Fruit fly (Drosophila melanogaster) whole organism, embryonic: Measurements from ENCODE around the gene ATP8B.

Experiments used
- B-H2 ChIP-seq: fragments of 200-800 bp; sonication (Bioruptor generic); optimal IDR thresholded peaks from 2 replicates; lab custom pipeline; 2018; ENCODE audit warnings: missing biosample characterization, mild to moderate bottlenecking, missing genetic modification characterization
- CG10147 ChIP-seq: fragments of 200-800 bp; sonication (Bioruptor generic); optimal IDR thresholded peaks from 2 replicates; lab custom pipeline; 2019; ENCODE audit warnings: missing biosample characterization, mild to moderate bottlenecking, missing genetic modification characterization, moderate library complexity
- CG10366 ChIP-seq: fragments of 200-800 bp; sonication (Bioruptor generic); IDR thresholded peaks from 2 replicates; pipeline ENCODE4 v1.3.6; 2022; ENCODE audit warnings: missing biosample characterization, missing genetic modification characterization
- CG11504 ChIP-seq: fragments of 200-800 bp; sonication (Bioruptor generic); optimal IDR thresholded peaks from 3 replicates; lab custom pipeline; 2019; ENCODE audit warnings: missing biosample characterization, mild to moderate bottlenecking, missing genetic modification characterization, moderate library complexity
- CG12391 ChIP-seq: fragments of 200-800 bp; sonication (Bioruptor generic); optimal IDR thresholded peaks from 3 replicates; lab custom pipeline; 2018; ENCODE audit warnings: missing biosample characterization, mild to moderate bottlenecking, missing genetic modification characterization, moderate library complexity
- CG15601 ChIP-seq: fragments of 200-800 bp; sonication (Bioruptor generic); optimal IDR thresholded peaks from 3 replicates; lab custom pipeline; 2019; ENCODE audit warnings: missing biosample characterization, mild to moderate bottlenecking, missing genetic modification characterization, moderate library complexity
- CG1792 ChIP-seq: fragments of 200-800 bp; sonication (Bioruptor generic); optimal IDR thresholded peaks from 2 replicates; lab custom pipeline; 2016; ENCODE audit warnings: missing biosample characterization, missing genetic modification characterization
- CG18764 ChIP-seq: fragments of 200-800 bp; sonication (Bioruptor generic); optimal IDR thresholded peaks from 3 replicates; lab custom pipeline; 2016; ENCODE audit warnings: missing biosample characterization, missing genetic modification characterization
- CG2202 ChIP-seq: fragments of 200-800 bp; sonication (Bioruptor generic); optimal IDR thresholded peaks from 2 replicates; lab custom pipeline; 2018; ENCODE audit warnings: missing biosample characterization, mild to moderate bottlenecking, missing genetic modification characterization
- CG3407 ChIP-seq: fragments of 200-800 bp; sonication (Bioruptor generic); optimal IDR thresholded peaks from 2 replicates; lab custom pipeline; 2018; ENCODE audit warnings: missing biosample characterization, mild to moderate bottlenecking, missing genetic modification characterization
- CG34422 ChIP-seq: fragments of 200-800 bp; sonication (Bioruptor generic); IDR thresholded peaks from 3 replicates; pipeline ENCODE4 v1.3.6; 2022; ENCODE audit warnings: missing biosample characterization, missing genetic modification characterization
- CG3838 ChIP-seq: fragments of 200-800 bp; sonication (Bioruptor generic); optimal IDR thresholded peaks from 3 replicates; lab custom pipeline; 2016; ENCODE audit warnings: missing biosample characterization, missing genetic modification characterization
- CG3847 ChIP-seq: fragments of 200-800 bp; sonication (Bioruptor generic); IDR thresholded peaks from 2 replicates; pipeline ENCODE4 v1.3.6; 2022; ENCODE audit warnings: missing biosample characterization, missing genetic modification characterization
- CG4328 ChIP-seq: fragments of 200-800 bp; sonication (Bioruptor generic); optimal IDR thresholded peaks from 3 replicates; lab custom pipeline; 2017; ENCODE audit warnings: missing biosample characterization, missing genetic modification reagents, missing genetic modification characterization
- CG5245 ChIP-seq: fragments of 200-800 bp; sonication (Bioruptor generic); optimal IDR thresholded peaks from 3 replicates; lab custom pipeline; 2016; ENCODE audit warnings: missing biosample characterization, missing genetic modification characterization
- CG7745 ChIP-seq: fragments of 200-800 bp; sonication (Bioruptor generic); optimal IDR thresholded peaks from 2 replicates; lab custom pipeline; 2018; ENCODE audit warnings: missing biosample characterization, mild to moderate bottlenecking, missing genetic modification characterization, moderate library complexity
- CG7963 ChIP-seq: fragments of 200-800 bp; sonication (Bioruptor generic); IDR thresholded peaks from 3 replicates; pipeline ENCODE4 v1.3.6; 2022; ENCODE audit warnings: missing biosample characterization, missing genetic modification characterization; ENCODE audit not compliant: partially characterized antibody
- CG8924 ChIP-seq: fragments of 200-800 bp; optimal IDR thresholded peaks from 3 replicates; lab custom pipeline; 2019; ENCODE audit warnings: missing biosample characterization, mild to moderate bottlenecking, missing genetic modification characterization, moderate library complexity
- CG9437 ChIP-seq: fragments of 200-800 bp; sonication (Bioruptor generic); optimal IDR thresholded peaks from 2 replicates; lab custom pipeline; 2018; ENCODE audit warnings: missing biosample characterization, mild to moderate bottlenecking, missing genetic modification characterization
- CG9932 ChIP-seq: fragments of 200-800 bp; sonication (Bioruptor generic); IDR thresholded peaks from 2 replicates; pipeline ENCODE4 v1.3.6; 2022; ENCODE audit warnings: missing biosample characterization, missing genetic modification characterization
- D19B ChIP-seq: fragments of 200-800 bp; sonication (Bioruptor generic); optimal IDR thresholded peaks from 2 replicates; lab custom pipeline; 2017; ENCODE audit warnings: missing biosample characterization, mild to moderate bottlenecking, missing genetic modification characterization
- Dek ChIP-seq: fragments of 200-800 bp; sonication (Bioruptor generic); optimal IDR thresholded peaks from 3 replicates; lab custom pipeline; 2019; ENCODE audit warnings: missing biosample characterization, mild to moderate bottlenecking, missing genetic modification characterization, moderate library complexity
- Dfd ChIP-seq, 2 experiments: fragments of >200 bp; optimal IDR thresholded peaks; 2 replicates each; lab custom pipeline; 2017; ENCODE audit warnings: missing biosample characterization in 2 of 2, missing genetic modification characterization in 2 of 2
- Gug ChIP-seq: fragments of 200-800 bp; sonication (Bioruptor generic); IDR thresholded peaks from 4 replicates; pipeline ENCODE4 v1.3.6; 2022; ENCODE audit warnings: missing biosample characterization, missing genetic modification characterization
- Jarid2 ChIP-seq: fragments of 200-800 bp; sonication (Bioruptor generic); optimal IDR thresholded peaks from 3 replicates; lab custom pipeline; 2017; ENCODE audit warnings: mild to moderate bottlenecking, missing biosample characterization, missing genetic modification reagents, missing genetic modification characterization
- Meics ChIP-seq: fragments of 200-800 bp; sonication (Bioruptor generic); optimal IDR thresholded peaks from 2 replicates; lab custom pipeline; 2017; ENCODE audit warnings: missing biosample characterization, mild to moderate bottlenecking, missing genetic modification characterization
- Pdp1 ChIP-seq, 2 experiments: fragments of 200-800 bp; sonication (Bioruptor generic); optimal IDR thresholded peaks; 3 replicates each; lab custom pipeline; 2016; ENCODE audit warnings: missing biosample characterization in 2 of 2, missing genetic modification characterization in 2 of 2, mild to moderate bottlenecking in 1 of 2, moderate library complexity in 1 of 2
- Sry-δ ChIP-seq: fragments of 200-800 bp; sonication (Bioruptor generic); optimal IDR thresholded peaks from 2 replicates; lab custom pipeline; 2016; ENCODE audit warnings: missing biosample characterization, missing genetic modification characterization
- Ssrp ChIP-seq: fragments of 200-800 bp; sonication (Bioruptor generic); optimal IDR thresholded peaks from 2 replicates; lab custom pipeline; 2018; ENCODE audit warnings: missing biosample characterization, mild to moderate bottlenecking, missing genetic modification characterization, moderate library complexity
- abd-A ChIP-seq: fragments of 200-800 bp; sonication (Bioruptor generic); optimal IDR thresholded peaks from 3 replicates; lab custom pipeline; 2019; ENCODE audit warnings: missing biosample characterization, mild to moderate bottlenecking, missing genetic modification characterization, moderate library complexity
- ap ChIP-seq: fragments of 200-800 bp; sonication (Bioruptor generic); IDR thresholded peaks from 2 replicates; pipeline ENCODE4 v1.3.6; 2022; ENCODE audit warnings: missing biosample characterization, missing genetic modification characterization
- ase ChIP-seq: fragments of 200-800 bp; sonication (Bioruptor generic); IDR thresholded peaks from 3 replicates; pipeline ENCODE4 v1.3.6; 2022; ENCODE audit warnings: missing biosample characterization, missing genetic modification characterization
- btn ChIP-seq: fragments of 200-800 bp; sonication (Bioruptor generic); optimal IDR thresholded peaks from 2 replicates; lab custom pipeline; 2016; ENCODE audit warnings: missing biosample characterization, missing genetic modification characterization
- dan ChIP-seq: fragments of 200-800 bp; sonication (Bioruptor generic); IDR thresholded peaks from 2 replicates; pipeline ENCODE4 v1.3.6; 2022; ENCODE audit warnings: missing biosample characterization, missing genetic modification characterization
- dmrt99B ChIP-seq: fragments of 200-800 bp; sonication (Bioruptor generic); optimal IDR thresholded peaks from 2 replicates; lab custom pipeline; 2018; ENCODE audit warnings: missing biosample characterization, mild to moderate bottlenecking, missing genetic modification characterization, moderate library complexity
- dysf ChIP-seq: fragments of 200-800 bp; sonication (Bioruptor generic); IDR thresholded peaks from 3 replicates; pipeline ENCODE4 v1.3.6; 2022; ENCODE audit warnings: missing biosample characterization, missing genetic modification characterization
- ems ChIP-seq: fragments of 200-800 bp; sonication (Bioruptor generic); optimal IDR thresholded peaks from 3 replicates; lab custom pipeline; 2016; ENCODE audit warnings: missing biosample characterization, missing genetic modification characterization
- eyg ChIP-seq: fragments of 200-800 bp; sonication (Bioruptor generic); optimal IDR thresholded peaks from 3 replicates; lab custom pipeline; 2016; ENCODE audit warnings: missing biosample characterization, missing genetic modification characterization
- ftz-f1 ChIP-seq: fragments of 200-800 bp; sonication (Bioruptor generic); optimal IDR thresholded peaks from 2 replicates; lab custom pipeline; 2016; ENCODE audit warnings: missing biosample characterization, missing genetic modification characterization
- gce ChIP-seq: fragments of 200-800 bp; sonication (Bioruptor generic); IDR thresholded peaks from 3 replicates; pipeline ENCODE4 v1.3.6; 2022; ENCODE audit warnings: missing biosample characterization, missing genetic modification characterization
- hkb ChIP-seq, 2 experiments: fragments of 200-800 bp in 1 of 2; fragments of >200 bp in 1 of 2; sonication (Bioruptor generic) in 1 of 2; IDR thresholded peaks in 1 of 2; optimal IDR thresholded peaks in 1 of 2; 2 replicates each; pipeline versions ENCODE4 v1.3.6 to Lab custom; 2017 to 2022; ENCODE audit warnings: missing biosample characterization in 1 of 2, missing genetic modification characterization in 1 of 2
- jumu ChIP-seq: fragments of 200-800 bp; sonication (Bioruptor generic); optimal IDR thresholded peaks from 3 replicates; lab custom pipeline; 2016; ENCODE audit warnings: missing biosample characterization, missing genetic modification characterization
- lov ChIP-seq, 2 experiments: fragments of 200-800 bp in 1 of 2; fragments of >200 bp in 1 of 2; sonication (Bioruptor generic) in 1 of 2; IDR thresholded peaks in 1 of 2; optimal IDR thresholded peaks in 1 of 2; 2 replicates in 1 of 2; 3 replicates in 1 of 2; pipeline versions ENCODE4 v1.3.6 to Lab custom; 2017 to 2022; ENCODE audit warnings: missing biosample characterization in 1 of 2, missing genetic modification characterization in 1 of 2
- p53 ChIP-seq: fragments of 200-800 bp; sonication (Bioruptor generic); optimal IDR thresholded peaks from 2 replicates; lab custom pipeline; 2016; ENCODE audit warnings: missing biosample characterization, missing genetic modification characterization
- pum ChIP-seq: fragments of 200-800 bp; sonication (Bioruptor generic); optimal IDR thresholded peaks from 2 replicates; lab custom pipeline; 2016; ENCODE audit warnings: missing biosample characterization, missing genetic modification characterization
- salm ChIP-seq: fragments of 200-800 bp; sonication (Bioruptor generic); optimal IDR thresholded peaks from 2 replicates; lab custom pipeline; 2018; ENCODE audit warnings: missing biosample characterization, mild to moderate bottlenecking, missing genetic modification characterization
- sisA ChIP-seq: fragments of 200-800 bp; sonication (Bioruptor generic); IDR thresholded peaks from 2 replicates; pipeline ENCODE4 v1.3.6; 2022; ENCODE audit warnings: missing biosample characterization, missing genetic modification characterization
- so ChIP-seq: fragments of 200-800 bp; sonication (Bioruptor generic); IDR thresholded peaks from 3 replicates; pipeline ENCODE4 v1.3.6; 2022; ENCODE audit warnings: missing biosample characterization, missing genetic modification characterization
- tll ChIP-seq, 2 experiments: fragments of 200-800 bp in 1 of 2; fragments of >200 bp in 1 of 2; sonication (Bioruptor generic) in 1 of 2; optimal IDR thresholded peaks; 2 replicates each; lab custom pipeline; 2017 to 2019; ENCODE audit warnings: missing biosample characterization in 2 of 2, missing genetic modification characterization in 2 of 2, mild to moderate bottlenecking in 1 of 2, moderate library complexity in 1 of 2
- z ChIP-seq: fragments of 200-800 bp; sonication (Bioruptor generic); IDR thresholded peaks from 3 replicates; pipeline ENCODE4 v1.3.6; 2022; ENCODE audit warnings: missing biosample characterization, missing genetic modification characterization

The ATP8B gene

DNA sequence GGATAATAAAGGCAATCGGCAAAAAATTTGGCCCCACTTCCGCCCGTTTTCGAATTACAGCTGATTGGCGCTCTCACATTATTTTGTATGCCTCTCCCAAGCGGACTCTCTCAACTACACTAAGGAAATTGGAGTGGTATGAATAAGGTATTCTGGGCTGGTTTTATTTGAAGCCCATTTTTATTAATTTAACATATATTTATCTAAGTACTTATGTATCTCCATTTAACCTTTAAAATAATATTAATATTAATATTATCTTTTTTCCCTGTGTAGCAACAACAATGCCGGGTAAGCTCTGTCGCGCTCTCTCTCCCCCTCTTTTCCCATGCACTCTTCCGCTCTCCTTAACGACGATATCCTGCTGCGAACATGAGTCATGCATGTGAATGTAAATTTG is 11.5 kb downstream of the ATP8B start (continued):
- TF ChIP-seq Pdp1 (GFP tag; optimal IDR thresholded peaks at IDR 0.05; lab: Kevin White, UChicago) (no peak), ems (GFP tag; lab: Kevin White, UChicago) (no peak), ap (GFP tag; lab: Robert Waterston, UW) (peak; percentile 68), Meics (GFP tag; lab: Kevin White, UChicago) (peak; percentile 86), ase (GFP tag; lab: Robert Waterston, UW) (peak; percentile 76), Ssrp (no peak), CG1792 (GFP tag; lab: Kevin White, UChicago) (no peak), jumu (GFP tag; lab: Kevin White, UChicago) (no peak), CG10147 (GFP tag; lab: Kevin White, UChicago) (peak; percentile 79), z (GFP tag; lab: Robert Waterston, UW) (0 out of 3 replicates have a peak, but pooled peaks have one; percentile 19), CG7745 (tag; lab: Kevin White, UChicago) (no peak), Dek (tag; lab: Kevin White, UChicago) (no peak), p53 (GFP tag; lab: Kevin White, UChicago) (no peak), hkb (optimal IDR thresholded peaks at IDR 0.05; lab: Kevin White, UChicago) (no peak), hkb (GFP tag; IDR thresholded peaks at IDR 0.05; lab: Robert Waterston, UW) (peak; percentile 90), salm (no peak), Dfd (GFP tag; optimal IDR thresholded peaks at IDR 0.05; lab: Kevin White, UChicago) (no peak), btn (GFP tag; lab: Kevin White, UChicago) (no peak), CG9437 (peak; percentile 41), Gug (GFP tag; lab: Robert Waterston, UW) (peak; percentile 49; the same call in 3 of the 4 replicates), dan (no peak), dysf (GFP tag; lab: Robert Waterston, UW) (peak; percentile 87), CG15601 (no peak), CG3838 (GFP tag; lab: Kevin White, UChicago) (no peak), D19B (peak; percentile 40), CG34422 (GFP tag; lab: Robert Waterston, UW) (peak; percentile 73), abd-A (tag; lab: Kevin White, UChicago) (no peak), CG2202 (tag; lab: Kevin White, UChicago) (no peak), sisA (GFP tag; lab: Robert Waterston, UW) (peak; percentile 74), eyg (GFP tag; lab: Kevin White, UChicago) (no peak), ftz-f1 (GFP tag; lab: Kevin White, UChicago) (no peak), gce (GFP tag; lab: Robert Waterston, UW) (peak; percentile 71; the same call in 2 of the 3 replicates), dmrt99B (tag; lab: Kevin White, UChicago) (peak; percentile 87), tll (GFP tag; optimal IDR thresholded peaks at IDR 0.05; lab: Kevin White, UChicago) (no peak), CG9932 (peak; percentile 79), CG3847 (GFP tag; lab: Robert Waterston, UW) (peak; percentile 66), CG3407 (GFP tag; lab: Kevin White, UChicago) (no peak), CG5245 (GFP tag; lab: Kevin White, UChicago) (peak; percentile 18), CG11504 (tag; lab: Kevin White, UChicago) (peak; percentile 86), CG10366 (GFP tag; lab: Robert Waterston, UW) (peak; percentile 83), Jarid2 (GFP tag; lab: Kevin White, UChicago) (peak; percentile 31), pum (no peak), lov (optimal IDR thresholded peaks at IDR 0.05; lab: Kevin White, UChicago) (no peak), lov (GFP tag; IDR thresholded peaks at IDR 0.05; lab: Robert Waterston, UW) (peak; percentile 67; the same call in 1 of the 3 replicates), CG4328 (GFP tag; lab: Kevin White, UChicago) (peak; percentile 45), CG7963 (GFP tag; lab: Robert Waterston, UW) (no peak), CG18764 (GFP tag; lab: Kevin White, UChicago) (peak; percentile 17), so (GFP tag; lab: Robert Waterston, UW) (peak; percentile 77), CG8924 (no peak), B-H2 (GFP tag; lab: Kevin White, UChicago) (peak; percentile 66), Sry-δ (GFP tag; lab: Kevin White, UChicago) (no peak), CG12391 (no peak)
